Worm (Caenorhabditis elegans): ENCODE results near the gene K08E7.8.

Gene K08E7.8

DNA sequence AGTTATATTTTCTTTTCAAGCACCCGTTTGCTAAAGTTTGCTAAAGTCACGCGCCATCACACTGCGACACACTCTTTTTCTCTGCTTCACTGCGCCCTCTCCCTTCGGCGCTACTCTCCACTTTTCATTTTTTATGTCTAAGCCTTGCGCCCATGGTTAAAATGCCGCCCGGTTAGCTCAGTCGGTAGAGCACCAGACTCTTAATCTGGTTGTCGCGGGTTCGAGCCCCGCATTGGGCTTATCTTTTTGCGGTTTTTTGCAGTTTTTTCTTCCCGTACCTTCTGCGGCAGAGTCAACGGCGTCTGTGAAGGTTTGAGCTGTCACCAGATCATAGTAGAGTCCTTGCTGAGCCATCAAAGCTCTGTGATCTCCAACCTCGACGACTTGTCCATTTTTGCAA, 8.7 kb upstream of the K08E7.8 start (continued):
- TF ChIP-seq K11D2.4 (GFP tag; IDR thresholded peaks at IDR 0.05) (peak; percentile 72; the same call in 1 of the 2 replicates), Y95B8A.8 (GFP tag; IDR thresholded peaks at IDR 0.05) (peak; percentile 77)

DNA sequence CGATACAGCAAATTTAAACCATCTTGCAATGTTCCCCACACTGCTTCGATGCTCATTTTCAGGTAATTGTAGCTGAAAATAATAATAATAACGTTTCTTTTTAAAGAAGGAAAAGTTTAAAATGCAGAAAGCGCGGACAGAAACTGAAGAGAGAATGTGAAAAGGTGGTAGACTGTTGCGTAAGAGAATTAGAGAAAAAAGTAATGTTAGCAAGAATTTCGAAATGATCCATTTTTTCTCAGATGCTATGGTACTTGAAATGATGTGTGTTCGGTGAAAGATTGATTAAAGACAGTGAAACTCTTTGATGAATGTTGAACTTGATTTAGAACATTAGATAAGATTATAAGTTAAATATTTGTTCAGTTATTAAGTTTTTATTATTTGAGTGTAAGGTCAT, 4.5 kb upstream of the K08E7.8 start, which contains the start of gene cul-6:
cul-6 (minus strand) TSS at position 79 of the 400 bp plus-strand sequence.
- TF ChIP-seq lsy-27 (tag; optimal IDR thresholded peaks at IDR 0.05; ENCODE audit: borderline replicate concordance, insufficient read depth) (no peak), cebp-1 (GFP tag; IDR thresholded peaks at IDR 0.05) (no peak), cebp-1 (tag; optimal IDR thresholded peaks at IDR 0.05) (peak; percentile 55), madf-3 (GFP tag; IDR thresholded peaks at IDR 0.05) (no peak), nhr-80 (tag; optimal IDR thresholded peaks at IDR 0.05) (no peak)

DNA sequence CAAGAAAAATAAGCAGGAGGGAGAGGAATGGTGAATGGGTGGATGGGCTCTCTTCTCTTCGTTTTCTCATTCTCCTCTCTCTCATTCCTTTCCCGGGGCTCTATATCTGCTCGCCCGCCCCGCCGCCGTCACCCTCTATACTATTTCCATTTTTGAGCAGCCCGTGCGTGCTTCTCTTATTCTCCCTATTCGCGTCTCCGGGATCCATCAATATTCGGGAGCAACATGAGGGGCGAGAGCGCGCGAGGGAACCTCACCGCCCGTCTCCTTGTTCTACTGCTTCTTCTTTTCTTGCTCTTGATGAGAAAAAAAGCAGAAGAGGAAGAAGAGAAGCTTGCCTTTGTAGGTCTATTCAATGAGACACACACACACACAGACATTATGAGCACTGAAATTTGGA, 1.7 kb downstream of the K08E7.8 start:
- TF ChIP-seq B0035.1 (tag; optimal IDR thresholded peaks at IDR 0.05) = no peak
- no peak for TF ChIP-seq snpc-3.4 (tag; optimal IDR thresholded peaks at IDR 0.05)
- peak; percentile 97 for TF ChIP-seq zfh-2 (GFP tag; conservative IDR thresholded peaks at IDR 0.05)
- no peak for TF ChIP-seq D2030.7 (GFP tag; IDR thresholded peaks at IDR 0.05)
- 0 out of 2 replicates have a peak, but pooled peaks have one; percentile 6 for TF ChIP-seq hmg-1.2 (GFP tag; IDR thresholded peaks at IDR 0.05)
- TF ChIP-seq tlf-1 (GFP tag; optimal IDR thresholded peaks at IDR 0.05) = no peak
- 0 out of 2 replicates have a peak, but pooled peaks have one; percentile 18 for TF ChIP-seq ztf-6 (GFP tag; IDR thresholded peaks at IDR 0.05)
- no peak for TF ChIP-seq nhr-179 (tag; optimal IDR thresholded peaks at IDR 0.05)
- no peak for TF ChIP-seq akir-1 (GFP tag; optimal IDR thresholded peaks at IDR 0.05)
- TF ChIP-seq ztf-25 (GFP tag; IDR thresholded peaks at IDR 0.05) = no peak
- TF ChIP-seq fkh-3 (tag; optimal IDR thresholded peaks at IDR 0.05) = no peak
- TF ChIP-seq mcd-1 (GFP tag; IDR thresholded peaks at IDR 0.05) = no peak
- TF ChIP-seq ceh-58 (GFP tag; IDR thresholded peaks at IDR 0.05) = no peak
- TF ChIP-seq hlh-12 (tag; optimal IDR thresholded peaks at IDR 0.05) = no peak
- peak; percentile 17 for TF ChIP-seq ceh-27 (GFP tag; optimal IDR thresholded peaks at IDR 0.05)
- TF ChIP-seq cebp-1 (GFP tag; IDR thresholded peaks at IDR 0.05) = no peak
- TF ChIP-seq cebp-1 (tag; optimal IDR thresholded peaks at IDR 0.05) = no peak
- TF ChIP-seq K12H6.12 (tag; optimal IDR thresholded peaks at IDR 0.05) = peak; percentile 79

DNA sequence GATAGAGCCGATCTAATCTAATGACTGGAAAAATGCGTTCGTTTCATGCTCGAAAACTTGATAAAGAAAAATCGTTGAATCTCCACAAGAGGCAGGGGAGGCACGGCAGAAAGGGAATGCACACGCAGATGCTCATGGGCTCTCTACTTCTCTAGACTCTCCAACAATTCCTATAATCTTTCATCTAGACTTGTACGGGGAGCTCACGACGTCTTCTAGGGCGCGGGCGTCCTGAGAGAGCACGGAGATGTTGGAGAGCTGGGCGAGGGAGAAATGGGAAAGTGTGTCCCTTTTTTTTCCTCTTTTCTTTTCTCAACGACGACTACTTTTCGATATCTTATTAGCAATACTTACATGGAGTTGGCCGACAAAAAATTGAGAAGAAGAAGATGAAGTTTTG, 2.7 kb downstream of the K08E7.8 start:
- TF ChIP-seq hmg-1.2 (GFP tag; IDR thresholded peaks at IDR 0.05) (peak; percentile 36; the same call in 1 of the 2 replicates), nhr-120 (GFP tag; IDR thresholded peaks at IDR 0.05) (no peak), K12H6.12 (tag; optimal IDR thresholded peaks at IDR 0.05) (peak; percentile 37), zfh-2 (GFP tag; conservative IDR thresholded peaks at IDR 0.05) (peak; percentile 45; the same call in 1 of the 2 replicates), rec-8 (tag; optimal IDR thresholded peaks at IDR 0.05) (no peak), ztf-3 (GFP tag; optimal IDR thresholded peaks at IDR 0.05) (no peak)

DNA sequence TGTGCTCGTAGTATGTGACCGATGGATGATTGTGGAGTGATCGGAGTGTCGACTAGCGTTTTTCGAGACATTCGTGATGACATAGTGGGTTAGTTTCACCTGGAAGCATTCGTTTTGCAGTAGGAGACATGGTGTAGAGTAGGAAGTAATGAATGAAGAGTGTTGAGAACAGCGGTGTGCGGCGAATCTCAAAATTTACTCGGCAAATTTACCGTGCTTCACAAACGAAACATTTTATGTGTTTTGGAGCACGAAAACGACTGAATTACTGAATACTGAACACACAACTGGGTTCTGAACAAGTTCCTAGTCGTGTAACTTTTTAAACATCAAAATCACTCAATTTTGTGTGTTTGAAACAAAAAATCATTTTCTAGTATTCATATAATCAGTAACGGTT, 4.8 kb downstream of the K08E7.8 start, which contains the start of gene K08E7.6:
K08E7.6 (minus strand) TSS at position 101 of the 400 bp plus-strand sequence.
- no peak for TF ChIP-seq egrh-3 (GFP tag; IDR thresholded peaks at IDR 0.05)
- no peak for TF ChIP-seq B0019.2 (GFP tag; conservative IDR thresholded peaks at IDR 0.05)
- no peak for TF ChIP-seq madf-10 (tag; optimal IDR thresholded peaks at IDR 0.05)
- TF ChIP-seq tlf-1 (GFP tag; optimal IDR thresholded peaks at IDR 0.05) = no peak
- TF ChIP-seq lsl-1 (GFP tag; optimal IDR thresholded peaks at IDR 0.05) = no peak
- TF ChIP-seq madf-3 (GFP tag; IDR thresholded peaks at IDR 0.05) = no peak
- TF ChIP-seq chd-7 (tag; optimal IDR thresholded peaks at IDR 0.05) = no peak
- no peak for TF ChIP-seq F49E8.2 (tag; optimal IDR thresholded peaks at IDR 0.05; ENCODE audit: insufficient read depth)
- TF ChIP-seq rpc-1 (optimal IDR thresholded peaks at IDR 0.05) = no peak
- no peak for TF ChIP-seq rpc-1 (tag; optimal IDR thresholded peaks at IDR 0.05)
- TF ChIP-seq lin-54 (GFP tag; optimal IDR thresholded peaks at IDR 0.05) = no peak
- TF ChIP-seq sea-2 (GFP tag; IDR thresholded peaks at IDR 0.05) = no peak

Measured in whole organism, young adult.